Fruit fly (Drosophila melanogaster): ENCODE data around the gene e.
A peak's percentile ranks its signal among the peaks of the same experiment; 100 is the strongest.

e gene

DNA sequence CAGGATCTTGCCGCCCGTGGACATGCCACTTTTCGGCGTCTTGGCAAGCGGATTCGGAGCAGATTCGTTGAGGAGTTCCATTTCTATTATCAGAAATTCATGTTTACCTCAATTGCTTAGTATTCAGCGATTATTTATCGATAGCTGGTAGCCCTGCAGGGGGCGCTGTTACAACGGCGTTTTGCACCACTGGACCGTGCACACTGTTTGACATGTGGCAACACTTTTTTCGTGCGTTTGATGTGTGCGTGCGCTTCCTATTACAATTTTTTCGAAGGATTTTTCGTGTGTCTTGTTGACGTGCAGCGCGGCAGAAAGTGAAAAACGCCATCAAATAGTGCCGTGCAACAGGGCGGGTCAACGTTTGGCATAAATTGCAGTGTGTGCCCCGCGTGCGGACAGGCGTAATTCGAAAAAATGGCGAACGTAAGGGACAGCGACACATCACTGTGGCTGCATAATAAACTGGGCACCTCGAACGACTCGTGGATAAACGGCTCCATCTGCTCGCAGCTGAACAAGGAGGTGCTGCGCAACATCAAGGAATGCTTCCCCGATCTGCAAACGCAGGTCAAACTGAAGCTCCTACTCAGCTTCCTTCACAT, 13.4 kb downstream of the e start, which contains the start of the genes CG3337 and Nelf-A:
Gene CG3337, minus strand, starts transcription at position 132 of the 605 bp plus-strand sequence.
Gene Nelf-A, plus strand, starts transcription at position 252 of the 605 bp plus-strand sequence.
- no peak for TF ChIP-seq CG32121 (GFP tag; IDR thresholded peaks at IDR 0.05)
- peak; percentile 53 for TF ChIP-seq Snoo (tag; optimal IDR thresholded peaks at IDR 0.05)
- TF ChIP-seq fd96Ca (GFP tag; IDR thresholded peaks at IDR 0.05), result 0 out of 3 replicates have a peak, but pooled peaks have one; percentile 21
- no peak for TF ChIP-seq CG17806 (tag; optimal IDR thresholded peaks at IDR 0.05)
- 0 out of 2 replicates have a peak, but pooled peaks have one; percentile 13 for TF ChIP-seq CG12605 (GFP tag; IDR thresholded peaks at IDR 0.05)
- peak; percentile 38; the same call in 1 of the 2 replicates for TF ChIP-seq rn (GFP tag; IDR thresholded peaks at IDR 0.05)
- TF ChIP-seq CG4496 (GFP tag; IDR thresholded peaks at IDR 0.05), result peak; percentile 77
- no peak for TF ChIP-seq CG14655 (GFP tag; optimal IDR thresholded peaks at IDR 0.05)
- TF ChIP-seq Pif1B (GFP tag; optimal IDR thresholded peaks at IDR 0.05), result no peak
- no peak for TF ChIP-seq CG13204 (GFP tag; optimal IDR thresholded peaks at IDR 0.05)
- peak; percentile 13 for TF ChIP-seq CG34367 (tag; optimal IDR thresholded peaks at IDR 0.05)
- TF ChIP-seq CG15710 (tag; optimal IDR thresholded peaks at IDR 0.05), result peak; percentile 41
- no peak for TF ChIP-seq CG8159 (tag; optimal IDR thresholded peaks at IDR 0.05)
- TF ChIP-seq CG9948 (tag; optimal IDR thresholded peaks at IDR 0.05), result no peak
- TF ChIP-seq Ets98B (GFP tag; IDR thresholded peaks at IDR 0.05), result peak; percentile 48
- TF ChIP-seq D1 (tag; optimal IDR thresholded peaks at IDR 0.05), result no peak

DNA sequence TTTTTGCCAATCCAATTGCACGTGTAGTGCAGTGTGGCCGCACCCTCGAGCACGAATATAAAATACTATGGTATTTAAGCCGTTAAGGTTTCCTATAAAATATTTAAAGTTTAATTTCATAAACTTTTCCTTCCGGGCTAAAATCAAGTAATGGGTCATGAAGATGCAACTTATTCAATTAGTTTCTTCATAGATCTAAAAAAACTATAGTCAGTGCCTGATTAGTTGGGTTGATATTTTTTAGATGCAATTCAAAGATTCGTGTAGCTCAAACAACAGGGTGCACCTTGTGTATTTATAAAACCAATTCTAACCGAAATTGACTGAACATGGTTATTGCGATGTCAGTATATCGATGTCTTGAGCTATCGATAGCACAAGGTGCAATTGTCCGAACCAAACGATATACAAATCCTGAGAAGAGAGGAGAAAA, 18.2 kb downstream of the e start, which contains the start of the genes Smyd5 and Oga:
Gene Smyd5, minus strand, starts transcription at position 59 of the 433 bp plus-strand sequence.
Gene Oga, plus strand, starts transcription at position 345 of the 433 bp plus-strand sequence.
- TF ChIP-seq gl (tag; optimal IDR thresholded peaks at IDR 0.05), result no peak
- no peak for TF ChIP-seq fd96Ca (GFP tag; IDR thresholded peaks at IDR 0.05)
- no peak for TF ChIP-seq CG10348 (GFP tag; IDR thresholded peaks at IDR 0.05)
- TF ChIP-seq CG15710 (tag; optimal IDR thresholded peaks at IDR 0.05), result peak; percentile 8
- no peak for TF ChIP-seq rn (GFP tag; IDR thresholded peaks at IDR 0.05)
- TF ChIP-seq EcR (GFP tag; optimal IDR thresholded peaks at IDR 0.05), result no peak
- TF ChIP-seq CG8301 (tag; optimal IDR thresholded peaks at IDR 0.05), result no peak
- no peak for TF ChIP-seq CG32121 (GFP tag; IDR thresholded peaks at IDR 0.05)
- 0 out of 3 replicates have a peak, but pooled peaks have one; percentile 26 for TF ChIP-seq CG4496 (GFP tag; IDR thresholded peaks at IDR 0.05)
- TF ChIP-seq CG17806 (tag; optimal IDR thresholded peaks at IDR 0.05), result no peak
- no peak for TF ChIP-seq CG8159 (tag; optimal IDR thresholded peaks at IDR 0.05)
- no peak for TF ChIP-seq CG12605 (GFP tag; IDR thresholded peaks at IDR 0.05)
- TF ChIP-seq CG9948 (tag; optimal IDR thresholded peaks at IDR 0.05), result no peak
- TF ChIP-seq CG13204 (GFP tag; optimal IDR thresholded peaks at IDR 0.05), result no peak
- peak; percentile 0 for TF ChIP-seq Snoo (tag; optimal IDR thresholded peaks at IDR 0.05)
- TF ChIP-seq Pif1A (GFP tag; optimal IDR thresholded peaks at IDR 0.05), result no peak
- TF ChIP-seq D1 (tag; optimal IDR thresholded peaks at IDR 0.05), result no peak
- TF ChIP-seq CG14655 (GFP tag; optimal IDR thresholded peaks at IDR 0.05), result no peak
- no peak for TF ChIP-seq Pif1B (GFP tag; optimal IDR thresholded peaks at IDR 0.05)
- no peak for TF ChIP-seq CG34367 (tag; optimal IDR thresholded peaks at IDR 0.05)
- TF ChIP-seq Ets98B (GFP tag; IDR thresholded peaks at IDR 0.05), result no peak

DNA sequence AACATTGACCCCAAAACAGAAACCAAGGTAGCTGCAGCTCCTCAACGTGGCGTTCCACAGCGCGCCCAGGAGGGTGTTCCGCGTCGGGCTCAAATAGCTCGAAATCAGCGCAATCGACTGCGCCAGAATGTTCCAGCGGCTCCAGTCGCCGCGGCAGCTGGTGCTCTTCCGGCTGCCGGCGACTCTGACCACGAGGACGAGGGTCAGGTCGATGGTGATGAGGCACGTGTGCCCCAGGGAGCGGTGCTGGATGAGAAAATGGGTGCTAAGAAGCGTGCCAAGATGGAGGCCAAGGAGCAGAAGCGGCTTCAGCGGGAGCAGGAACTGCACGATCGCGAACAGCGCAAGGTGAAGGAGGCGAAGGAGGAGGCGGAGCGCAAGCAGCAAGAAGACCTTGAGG, 21.7 kb downstream of the e start:
- TF ChIP-seq CG9948 (tag; optimal IDR thresholded peaks at IDR 0.05), result no peak
- no peak for TF ChIP-seq EcR (GFP tag; optimal IDR thresholded peaks at IDR 0.05)
- 0 out of 2 replicates have a peak, but pooled peaks have one; percentile 22 for TF ChIP-seq CG32121 (GFP tag; IDR thresholded peaks at IDR 0.05)
- no peak for TF ChIP-seq fd96Ca (GFP tag; IDR thresholded peaks at IDR 0.05)
- no peak for TF ChIP-seq gl (tag; optimal IDR thresholded peaks at IDR 0.05)
- no peak for TF ChIP-seq CG14655 (GFP tag; optimal IDR thresholded peaks at IDR 0.05)
- no peak for TF ChIP-seq CG12605 (GFP tag; IDR thresholded peaks at IDR 0.05)

DNA sequence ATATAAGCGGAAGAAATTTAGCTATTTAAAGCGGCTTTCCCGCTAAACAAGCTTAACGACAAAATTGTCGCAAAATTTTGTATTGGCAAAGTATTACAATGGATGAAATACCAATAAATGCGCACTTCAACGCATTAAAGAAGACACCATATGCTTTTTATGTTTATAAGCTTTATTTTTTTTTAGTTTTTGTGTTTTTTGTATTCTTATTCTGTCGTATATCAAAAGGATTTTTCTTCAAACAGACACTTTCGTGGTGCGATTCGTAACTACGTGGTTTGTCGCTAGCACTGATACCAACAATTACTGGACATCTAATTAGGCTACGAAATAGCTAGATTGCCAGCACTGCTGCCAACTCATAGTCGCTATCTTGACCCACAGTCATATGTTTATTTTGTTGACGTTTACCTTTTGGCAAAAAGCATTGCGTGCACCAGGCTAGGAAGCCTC, 22.3 kb downstream of the e start, which contains the start of gene Ddrgk1:
Gene Ddrgk1, plus strand, starts transcription at position 387 of the 453 bp plus-strand sequence.
- no peak for TF ChIP-seq Pif1B (GFP tag; optimal IDR thresholded peaks at IDR 0.05)
- TF ChIP-seq CG34367 (tag; optimal IDR thresholded peaks at IDR 0.05), result no peak
- TF ChIP-seq Pif1A (GFP tag; optimal IDR thresholded peaks at IDR 0.05), result no peak
- TF ChIP-seq CG12605 (GFP tag; IDR thresholded peaks at IDR 0.05), result no peak
- TF ChIP-seq Snoo (tag; optimal IDR thresholded peaks at IDR 0.05), result peak; percentile 12
- peak; percentile 51 for TF ChIP-seq EcR (GFP tag; optimal IDR thresholded peaks at IDR 0.05)
- TF ChIP-seq CG13204 (GFP tag; optimal IDR thresholded peaks at IDR 0.05), result no peak
- no peak for TF ChIP-seq Ets98B (GFP tag; IDR thresholded peaks at IDR 0.05)
- TF ChIP-seq CG15710 (tag; optimal IDR thresholded peaks at IDR 0.05), result no peak
- TF ChIP-seq CG14655 (GFP tag; optimal IDR thresholded peaks at IDR 0.05), result no peak
- TF ChIP-seq CG4496 (GFP tag; IDR thresholded peaks at IDR 0.05), result no peak
- TF ChIP-seq CG32121 (GFP tag; IDR thresholded peaks at IDR 0.05), result peak; percentile 37; the same call in 1 of the 2 replicates
- TF ChIP-seq rn (GFP tag; IDR thresholded peaks at IDR 0.05), result no peak
- TF ChIP-seq CG17806 (tag; optimal IDR thresholded peaks at IDR 0.05), result peak; percentile 8
- no peak for TF ChIP-seq D1 (tag; optimal IDR thresholded peaks at IDR 0.05)
- no peak for TF ChIP-seq CG8301 (tag; optimal IDR thresholded peaks at IDR 0.05)
- TF ChIP-seq fd96Ca (GFP tag; IDR thresholded peaks at IDR 0.05), result no peak
- TF ChIP-seq CG8159 (tag; optimal IDR thresholded peaks at IDR 0.05), result no peak
- no peak for TF ChIP-seq CG9948 (tag; optimal IDR thresholded peaks at IDR 0.05)
- no peak for TF ChIP-seq CG10348 (GFP tag; IDR thresholded peaks at IDR 0.05)
- no peak for TF ChIP-seq gl (tag; optimal IDR thresholded peaks at IDR 0.05)

DNA sequence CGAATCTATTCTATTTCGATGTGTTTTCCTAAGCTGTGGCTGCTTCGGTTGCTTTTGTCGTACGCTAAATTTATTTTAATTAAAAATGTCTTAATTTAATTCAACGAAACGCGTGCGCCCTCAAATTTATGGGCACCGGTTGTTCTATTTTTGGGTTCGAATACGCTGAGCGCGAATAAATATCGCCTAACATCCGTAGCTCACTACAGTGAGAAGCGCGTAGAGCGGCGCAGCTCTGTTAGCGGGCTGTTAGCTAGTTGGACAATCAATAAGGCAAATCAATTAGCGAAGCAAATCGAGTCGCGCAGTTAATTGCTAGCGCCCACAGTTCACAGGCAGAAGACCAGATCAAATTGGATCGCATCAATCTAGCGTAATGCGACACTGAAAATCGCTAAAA, 26.9 kb downstream of the e start:
- no peak for TF ChIP-seq gl (tag; optimal IDR thresholded peaks at IDR 0.05)
- no peak for TF ChIP-seq CG13204 (GFP tag; optimal IDR thresholded peaks at IDR 0.05)
- no peak for TF ChIP-seq rn (GFP tag; IDR thresholded peaks at IDR 0.05)
- no peak for TF ChIP-seq Pif1A (GFP tag; optimal IDR thresholded peaks at IDR 0.05)
- TF ChIP-seq CG10348 (GFP tag; IDR thresholded peaks at IDR 0.05), result no peak
- TF ChIP-seq CG8159 (tag; optimal IDR thresholded peaks at IDR 0.05), result no peak
- TF ChIP-seq EcR (GFP tag; optimal IDR thresholded peaks at IDR 0.05), result no peak
- TF ChIP-seq CG17806 (tag; optimal IDR thresholded peaks at IDR 0.05), result no peak
- TF ChIP-seq CG34367 (tag; optimal IDR thresholded peaks at IDR 0.05), result no peak
- no peak for TF ChIP-seq CG12605 (GFP tag; IDR thresholded peaks at IDR 0.05)

Data from whole organism, pupa.